Fruit fly (Drosophila melanogaster) whole organism, prepupa: ENCODE data around the gene CG4660.

Experiments
- CG15336 ChIP-seq: fragments of 200-800 bp; sonication (Bioruptor generic); IDR thresholded peaks from 2 replicates; pipeline ENCODE4 v1.3.6; 2022; ENCODE audit warnings: missing biosample characterization, missing genetic modification characterization
- CG8319 ChIP-seq: fragments of 200-800 bp; sonication (Bioruptor generic); optimal IDR thresholded peaks from 3 replicates; lab custom pipeline; 2016; ENCODE audit warnings: missing biosample characterization, missing genetic modification characterization
- Sox102F ChIP-seq: fragments of 200-800 bp; sonication (Bioruptor generic); optimal IDR thresholded peaks from 2 replicates; lab custom pipeline; 2016; ENCODE audit warnings: missing biosample characterization, mild to moderate bottlenecking, missing genetic modification characterization
- achi ChIP-seq: fragments of 200-800 bp; sonication (Bioruptor generic); optimal IDR thresholded peaks from 3 replicates; lab custom pipeline; 2016; ENCODE audit warnings: missing biosample characterization, missing genetic modification characterization

- TF ChIP-seq CG8319 (no peak), CG15336 (GFP tag; lab: Robert Waterston, UW) (no peak), Sox102F (GFP tag; lab: Kevin White, UChicago) (no peak), achi (GFP tag; lab: Kevin White, UChicago) (no peak)
These were observed 52.2 kb downstream of the CG4660 start for dm6 chrX:6029015-6029414.
